Worm (Caenorhabditis elegans): ENCODE results near the gene F08F3.1.

DNA sequence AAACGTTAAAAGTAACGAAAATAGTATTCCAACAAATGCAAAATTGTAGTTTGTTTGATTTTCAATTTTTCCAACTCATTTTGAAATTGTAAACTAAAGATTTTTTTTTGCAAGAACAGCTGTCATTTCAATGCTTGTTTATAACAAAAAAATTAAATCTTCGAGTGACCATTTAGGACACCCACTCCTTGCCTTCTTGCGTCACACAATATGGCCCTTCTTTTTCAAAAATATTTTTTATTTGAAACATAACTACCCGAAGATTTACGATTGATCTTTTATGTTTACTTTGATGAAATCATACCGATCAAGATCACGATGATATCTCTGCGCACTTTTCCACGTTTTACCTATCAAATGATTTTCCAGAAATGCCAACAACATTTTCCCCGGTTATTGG is 13.9 kb downstream of the F08F3.1 start, which contains the start of gene ZC317.2:
- no peak for TF ChIP-seq lin-13 (tag; optimal IDR thresholded peaks at IDR 0.05)
- TF ChIP-seq nhr-28 (tag; optimal IDR thresholded peaks at IDR 0.05) = no peak
- no peak for TF ChIP-seq ztf-11 (tag; optimal IDR thresholded peaks at IDR 0.05)
- TF ChIP-seq nhr-76 (tag; optimal IDR thresholded peaks at IDR 0.05) = no peak

All from whole organism, mixed stage, embryonic.